Worm (Caenorhabditis elegans) whole organism, L4 larva: Measurements from ENCODE around the gene fli-1.

ENCODE experiments used
- D1046.2 ChIP-seq: fragments of 200-800 bp; sonication (Bioruptor generic); IDR thresholded peaks from 2 replicates; pipeline ENCODE4 v1.3.6; 2022; ENCODE audit warnings: missing genetic modification characterization, missing compliant biosample characterization
- F10B5.3 ChIP-seq: sonication (generic microtip); optimal IDR thresholded peaks from 2 replicates; lab custom pipeline; 2016; ENCODE audit warnings: mild to moderate bottlenecking, missing genetic modification characterization, missing compliant biosample characterization
- F37D6.2 ChIP-seq: sonication (generic microtip); optimal IDR thresholded peaks from 2 replicates; lab custom pipeline; 2016; ENCODE audit warnings: mild to moderate bottlenecking, missing genetic modification characterization, missing compliant biosample characterization
- F44E2.7 ChIP-seq: fragments of 200-800 bp; sonication (Bioruptor generic); IDR thresholded peaks from 2 replicates; pipeline ENCODE4 v2.1.2; 2022; ENCODE audit warnings: missing genetic modification characterization, missing compliant biosample characterization
- F49E8.2 ChIP-seq: sonication (generic microtip); optimal IDR thresholded peaks from 2 replicates; lab custom pipeline; 2016; ENCODE audit warnings: missing compliant biosample characterization, mild to moderate bottlenecking, missing genetic modification characterization, borderline replicate concordance
- R02D3.7 ChIP-seq: fragments of 150-350 bp; sonication (generic microtip); optimal IDR thresholded peaks from 3 replicates; lab custom pipeline; 2014; ENCODE audit warnings: missing biosample characterization, missing genetic modification characterization
- Y105C5A.15 ChIP-seq: fragments of 200-800 bp; sonication (Bioruptor generic); IDR thresholded peaks from 2 replicates; pipeline ENCODE4 v1.3.6; 2022; ENCODE audit warnings: missing genetic modification characterization, missing compliant biosample characterization
- ZK337.2 ChIP-seq: fragments of 200-800 bp; sonication (Bioruptor generic); IDR thresholded peaks from 2 replicates; pipeline ENCODE4 v1.3.6; 2022; ENCODE audit warnings: missing genetic modification reagents, missing genetic modification characterization, missing compliant biosample characterization
- ama-1 ChIP-seq: fragments of 150-350 bp; optimal IDR thresholded peaks from 2 replicates; lab custom pipeline; 2014; ENCODE audit warnings: inconsistent platforms, mixed read lengths
- arid-1 ChIP-seq: fragments of 200-800 bp; sonication (Bioruptor generic); conservative IDR thresholded peaks from 2 replicates; pipeline ENCODE4 v1.3.6; 2022; ENCODE audit warnings: missing genetic modification reagents, missing genetic modification characterization, missing compliant biosample characterization
- attf-4 ChIP-seq: sonication (generic microtip); optimal IDR thresholded peaks from 3 replicates; lab custom pipeline; 2017; ENCODE audit warnings: missing biosample characterization, missing genetic modification characterization
- ceh-82 ChIP-seq: sonication (generic microtip); optimal IDR thresholded peaks from 2 replicates; lab custom pipeline; 2017; ENCODE audit warnings: missing biosample characterization, missing genetic modification characterization
- ces-1 ChIP-seq: fragments of 150-350 bp; sonication (generic microtip); optimal IDR thresholded peaks from 4 replicates; lab custom pipeline; 2014; ENCODE audit warnings: missing biosample characterization, missing genetic modification reagents, missing genetic modification characterization
- daf-12 ChIP-seq: fragments of 150-350 bp; optimal IDR thresholded peaks from 2 replicates; lab custom pipeline; 2014; ENCODE audit warnings: missing biosample characterization, missing genetic modification reagents, missing genetic modification characterization
- daf-16 ChIP-seq, 3 experiments: sonication (generic microtip); optimal IDR thresholded peaks; 2 replicates each; lab custom pipeline; 2016 to 2017; ENCODE audit warnings: missing genetic modification characterization in 3 of 3, missing genetic modification reagents in 3 of 3, mild to moderate bottlenecking in 2 of 3, missing compliant biosample characterization in 2 of 3, missing biosample characterization in 1 of 3, moderate library complexity in 1 of 3
- dmd-8 ChIP-seq: fragments of 200-800 bp; sonication (Bioruptor generic); IDR thresholded peaks from 2 replicates; pipeline ENCODE4 v1.3.6; 2022; ENCODE audit warnings: missing genetic modification characterization, missing compliant biosample characterization
- dve-1 ChIP-seq: sonication (generic microtip); optimal IDR thresholded peaks from 2 replicates; lab custom pipeline; 2017; ENCODE audit warnings: antibody characterized with exemption, mild to moderate bottlenecking, missing genetic modification characterization, missing compliant biosample characterization; ENCODE audit not compliant: insufficient read depth
- gei-8 ChIP-seq: fragments of 200-800 bp; sonication (Bioruptor generic); optimal IDR thresholded peaks from 2 replicates; lab custom pipeline; 2018; ENCODE audit warnings: mild to moderate bottlenecking, missing genetic modification characterization, missing compliant biosample characterization
- hlh-30 ChIP-seq: sonication (generic microtip); optimal IDR thresholded peaks from 2 replicates; lab custom pipeline; 2017; ENCODE audit warnings: antibody characterized with exemption, mild to moderate bottlenecking, missing genetic modification characterization, missing compliant biosample characterization; ENCODE audit not compliant: insufficient read depth
- jun-1 ChIP-seq: fragments of 150-350 bp; optimal IDR thresholded peaks from 2 replicates; lab custom pipeline; 2014; ENCODE audit warnings: missing biosample characterization, missing genetic modification reagents, missing genetic modification characterization
- lim-7 ChIP-seq: fragments of 200-800 bp; sonication (Bioruptor generic); IDR thresholded peaks from 2 replicates; pipeline ENCODE4 v1.3.6; 2022; ENCODE audit warnings: missing genetic modification characterization, missing compliant biosample characterization
- lin-1 ChIP-seq: fragments of 200-800 bp; sonication (Bioruptor generic); IDR thresholded peaks from 2 replicates; pipeline ENCODE4 v1.3.6; 2022; ENCODE audit warnings: missing genetic modification reagents, missing genetic modification characterization, missing compliant biosample characterization
- lin-13 ChIP-seq: fragments of 150-350 bp; optimal IDR thresholded peaks from 2 replicates; lab custom pipeline; 2014; ENCODE audit warnings: missing biosample characterization, missing genetic modification reagents, missing genetic modification characterization
- lin-38 ChIP-seq: fragments of 200-800 bp; sonication (Bioruptor generic); IDR thresholded peaks from 2 replicates; pipeline ENCODE4 v1.3.6; 2022; ENCODE audit warnings: missing genetic modification reagents, missing genetic modification characterization, missing compliant biosample characterization
- lir-3 ChIP-seq: sonication (generic microtip); optimal IDR thresholded peaks from 2 replicates; lab custom pipeline; 2016; ENCODE audit warnings: mild to moderate bottlenecking, missing genetic modification characterization, missing compliant biosample characterization
- lsy-2 ChIP-seq, 2 experiments: fragments of 150-350 bp in 1 of 2; sonication (generic microtip) in 1 of 2; optimal IDR thresholded peaks; 2 replicates each; lab custom pipeline; 2014 to 2017; ENCODE audit warnings: missing biosample characterization in 2 of 2, missing genetic modification characterization in 2 of 2
- madf-9 ChIP-seq: fragments of 200-800 bp; sonication (Bioruptor generic); conservative IDR thresholded peaks from 2 replicates; pipeline ENCODE4 v1.3.6; 2022; ENCODE audit warnings: missing genetic modification reagents, missing genetic modification characterization, missing compliant biosample characterization
- mxl-2 ChIP-seq: fragments of 200-800 bp; sonication (Bioruptor generic); conservative IDR thresholded peaks from 2 replicates; pipeline ENCODE4 v1.3.6; 2022; ENCODE audit warnings: missing genetic modification reagents, missing genetic modification characterization, missing compliant biosample characterization
- nhr-10 ChIP-seq: fragments of 150-350 bp; optimal IDR thresholded peaks from 2 replicates; lab custom pipeline; 2014; ENCODE audit warnings: missing biosample characterization, missing genetic modification characterization
- nhr-28 ChIP-seq: fragments of 150-350 bp; optimal IDR thresholded peaks from 2 replicates; lab custom pipeline; 2014; ENCODE audit warnings: missing biosample characterization, missing genetic modification characterization
- nhr-41 ChIP-seq: fragments of 200-800 bp; sonication (Bioruptor generic); IDR thresholded peaks from 2 replicates; pipeline ENCODE4 v1.3.6; 2022; ENCODE audit warnings: missing genetic modification reagents, missing genetic modification characterization, missing compliant biosample characterization
- nhr-48 ChIP-seq: sonication (generic microtip); optimal IDR thresholded peaks from 2 replicates; lab custom pipeline; 2016; ENCODE audit warnings: mild to moderate bottlenecking, missing genetic modification characterization, missing compliant biosample characterization
- nhr-6 ChIP-seq: fragments of 150-350 bp; optimal IDR thresholded peaks from 2 replicates; lab custom pipeline; 2014; ENCODE audit warnings: missing biosample characterization, missing genetic modification characterization
- nhr-77 ChIP-seq: fragments of 150-350 bp; optimal IDR thresholded peaks from 2 replicates; lab custom pipeline; 2014; ENCODE audit warnings: missing biosample characterization, missing genetic modification characterization
- pha-4 ChIP-seq, 2 experiments: fragments of 150-350 bp in 1 of 2; fragments of 200-800 bp in 1 of 2; sonication (Bioruptor generic) in 1 of 2; IDR thresholded peaks in 1 of 2; optimal IDR thresholded peaks in 1 of 2; 2 replicates each; pipeline versions ENCODE4 v1.3.6 to Lab custom; 2014 to 2022; ENCODE audit warnings: missing genetic modification characterization in 2 of 2, missing genetic modification reagents in 2 of 2, missing biosample characterization in 1 of 2, missing compliant biosample characterization in 1 of 2
- saeg-2 ChIP-seq: fragments of 200-800 bp; sonication (Bioruptor generic); IDR thresholded peaks from 2 replicates; pipeline ENCODE4 v1.3.6; 2022; ENCODE audit warnings: missing genetic modification reagents, missing genetic modification characterization, missing compliant biosample characterization
- skn-1 ChIP-seq: fragments of 150-350 bp; optimal IDR thresholded peaks from 2 replicates; lab custom pipeline; 2014; ENCODE audit warnings: missing biosample characterization, missing genetic modification characterization
- spr-1 ChIP-seq: sonication (generic microtip); optimal IDR thresholded peaks from 2 replicates; lab custom pipeline; 2016; ENCODE audit warnings: mild to moderate bottlenecking, missing genetic modification characterization, missing compliant biosample characterization
- tag-97 ChIP-seq: fragments of 200-800 bp; sonication (Bioruptor generic); IDR thresholded peaks from 2 replicates; pipeline ENCODE4 v1.3.6; 2022; ENCODE audit warnings: missing genetic modification characterization, missing compliant biosample characterization
- tra-1 ChIP-seq: fragments of 200-800 bp; sonication (Bioruptor generic); IDR thresholded peaks from 2 replicates; pipeline ENCODE4 v1.3.6; 2022; ENCODE audit warnings: missing genetic modification reagents, missing genetic modification characterization, missing compliant biosample characterization
- unc-62 ChIP-seq, 3 experiments: fragments of 150-350 bp in 1 of 3; sonication (generic microtip); optimal IDR thresholded peaks in 2 of 3; peaks in 1 of 3; 1 replicate in 1 of 3; 2 replicates in 2 of 3; lab custom pipeline; 2014 to 2017; ENCODE audit warnings: missing biosample characterization in 3 of 3, missing genetic modification characterization in 3 of 3, missing genetic modification reagents in 3 of 3, missing genotype in 1 of 3
- zip-11 ChIP-seq: fragments of 200-800 bp; sonication (Bioruptor generic); IDR thresholded peaks from 2 replicates; pipeline ENCODE4 v1.3.6; 2022; ENCODE audit warnings: missing genetic modification characterization, missing compliant biosample characterization
- zip-2 ChIP-seq: fragments of 150-350 bp; optimal IDR thresholded peaks from 2 replicates; lab custom pipeline; 2014; ENCODE audit warnings: missing biosample characterization, missing genetic modification characterization
- ztf-11 ChIP-seq: fragments of 150-350 bp; optimal IDR thresholded peaks from 2 replicates; lab custom pipeline; 2014; ENCODE audit warnings: missing biosample characterization, missing genetic modification characterization

fli-1 gene

ce11 chrIII:8650235-8650817 lies 33.2 kb downstream of the fli-1 start, which contains the start of gene flp-23 (continued):
- TF ChIP-seq zip-2 (no peak), jun-1 (tag; lab: Kevin White, UChicago) (no peak), hlh-30 (peak; percentile 40), ZK337.2 (no peak), nhr-48 (tag; lab: Kevin White, UChicago) (no peak), F10B5.3 (tag; lab: Kevin White, UChicago) (no peak), attf-4 (tag; lab: Kevin White, UChicago) (no peak), F37D6.2 (peak; percentile 18), nhr-28 (tag; lab: Kevin White, UChicago) (no peak), Y105C5A.15 (GFP tag; lab: Robert Waterston, UW) (no peak), lim-7 (GFP tag; lab: Robert Waterston, UW) (peak; percentile 72), lsy-2 (tag; optimal IDR thresholded peaks at IDR 0.05; lab: Kevin White, UChicago) (peak in 1 of 2 experiments; percentile 50), nhr-41 (GFP tag; lab: Robert Waterston, UW) (no peak), R02D3.7 (tag; lab: Kevin White, UChicago) (no peak), dmd-8 (GFP tag; lab: Robert Waterston, UW) (no peak), zip-11 (GFP tag; lab: Robert Waterston, UW) (no peak), tag-97 (no peak), dve-1 (tag; lab: Kevin White, UChicago) (peak; percentile 2), ztf-11 (tag; lab: Kevin White, UChicago) (no peak), F44E2.7 (GFP tag; lab: Robert Waterston, UW) (no peak), daf-12 (tag; lab: Kevin White, UChicago) (no peak), lin-1 (GFP tag; lab: Robert Waterston, UW) (no peak), daf-16 (GFP tag; optimal IDR thresholded peaks at IDR 0.05; lab: Kevin White, UChicago) (peak in 1 of 2 experiments; percentile 18), daf-16 (tag; optimal IDR thresholded peaks at IDR 0.05; lab: Kevin White, UChicago) (peak; percentile 26), lin-13 (GFP tag; lab: Kevin White, UChicago) (peak; percentile 62), pha-4 (GFP tag; IDR thresholded peaks at IDR 0.05; lab: Robert Waterston, UW) (peak; percentile 52; the same call in 1 of the 2 replicates), pha-4 (tag; optimal IDR thresholded peaks at IDR 0.05; lab: Kevin White, UChicago) (no peak), saeg-2 (GFP tag; lab: Robert Waterston, UW) (no peak), nhr-6 (no peak), spr-1 (no peak), nhr-10 (no peak), gei-8 (no peak), ces-1 (GFP tag; lab: Kevin White, UChicago) (no peak), madf-9 (0 out of 2 replicates have a peak, but pooled peaks have one; percentile 27), F49E8.2 (no peak), ama-1 (no peak), mxl-2 (GFP tag; lab: Robert Waterston, UW) (no peak), skn-1 (tag; lab: Kevin White, UChicago) (no peak), lin-38 (GFP tag; lab: Robert Waterston, UW) (peak; percentile 61), lir-3 (no peak), D1046.2 (GFP tag; lab: Robert Waterston, UW) (0 out of 2 replicates have a peak, but pooled peaks have one; percentile 58)
- TF ChIP-seq, all 104 proteins: peak for 28

DNA sequence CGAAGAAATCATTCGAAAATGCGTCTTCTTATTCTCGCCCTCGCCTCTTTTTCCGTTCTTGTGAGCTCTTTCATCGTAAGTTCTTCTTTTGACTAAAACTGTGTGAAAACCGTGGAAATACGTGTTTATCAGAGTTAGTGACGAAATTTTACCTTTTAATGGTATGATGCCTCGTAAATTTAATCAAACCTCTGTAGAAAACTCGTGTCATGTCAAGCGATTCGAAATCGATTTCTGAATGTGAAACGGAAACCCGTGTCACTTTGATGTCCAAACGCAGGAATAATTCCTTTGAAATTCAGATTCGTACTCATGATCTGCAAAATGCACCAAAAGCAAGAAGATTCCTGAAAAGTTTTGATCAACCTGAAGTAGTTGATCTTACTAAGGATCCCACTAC lies 34.9 kb downstream of the fli-1 start, which contains the start of gene F22B7.3:
F22B7.3 (plus strand) TSS at position 301 of the 400 bp plus-strand sequence.
- TF ChIP-seq F10B5.3 (tag; lab: Kevin White, UChicago): no peak
- TF ChIP-seq arid-1 (GFP tag; lab: Robert Waterston, UW): no peak
- TF ChIP-seq ceh-82: no peak
- TF ChIP-seq ama-1: no peak
- peak in 1 of 2 experiments; percentile 38 for TF ChIP-seq unc-62 (GFP tag; optimal IDR thresholded peaks at IDR 0.05 in 1 of 2; lab: Kevin White, UChicago)
- TF ChIP-seq unc-62 (tag; optimal IDR thresholded peaks at IDR 0.05; lab: Kevin White, UChicago): no peak
- TF ChIP-seq tra-1 (GFP tag; lab: Robert Waterston, UW): no peak
- TF ChIP-seq nhr-77 (tag; lab: Kevin White, UChicago): no peak
